Worm (Caenorhabditis elegans) whole organism, L2 larva: ENCODE measurements around the gene M02B7.7.

Experiments used
- C34F6.9 ChIP-seq: fragments of 150-350 bp; optimal IDR thresholded peaks from 2 replicates; lab custom pipeline; 2014; ENCODE audit warnings: missing biosample characterization, missing genetic modification characterization
- F13H6.1 ChIP-seq: sonication (generic microtip); optimal IDR thresholded peaks from 2 replicates; lab custom pipeline; 2016; ENCODE audit warnings: missing genetic modification characterization, missing compliant biosample characterization
- ZK546.5 ChIP-seq: sonication (generic microtip); optimal IDR thresholded peaks from 2 replicates; lab custom pipeline; 2017; ENCODE audit warnings: missing biosample characterization, missing genetic modification characterization
- alr-1 ChIP-seq: fragments of 150-350 bp; optimal IDR thresholded peaks from 2 replicates; lab custom pipeline; 2014; ENCODE audit warnings: missing biosample characterization, missing genetic modification characterization
- ama-1 ChIP-seq: fragments of 150-350 bp; optimal IDR thresholded peaks from 2 replicates; lab custom pipeline; 2018; ENCODE audit warnings: inconsistent platforms
- blmp-1 ChIP-seq: sonication (generic microtip); optimal IDR thresholded peaks from 2 replicates; lab custom pipeline; 2017; ENCODE audit warnings: missing genetic modification characterization, mild to moderate bottlenecking, missing compliant biosample characterization, antibody characterized with exemption, moderate library complexity; ENCODE audit not compliant: insufficient read depth
- ceh-82 ChIP-seq: fragments of 150-350 bp; optimal IDR thresholded peaks from 2 replicates; lab custom pipeline; 2014; ENCODE audit warnings: missing biosample characterization, missing genetic modification characterization
- crh-2 ChIP-seq: sonication (generic microtip); optimal IDR thresholded peaks from 2 replicates; lab custom pipeline; 2017; ENCODE audit warnings: missing biosample characterization, missing genetic modification characterization
- dmd-4 ChIP-seq: sonication (generic microtip); optimal IDR thresholded peaks from 2 replicates; lab custom pipeline; 2017; ENCODE audit warnings: missing biosample characterization, missing genetic modification characterization
- egl-27 ChIP-seq: sonication (generic microtip); optimal IDR thresholded peaks from 3 replicates; lab custom pipeline; 2017; ENCODE audit warnings: missing biosample characterization, missing genetic modification reagents, missing genetic modification characterization
- elt-3 ChIP-seq: sonication (generic microtip); optimal IDR thresholded peaks from 2 replicates; lab custom pipeline; 2017; ENCODE audit warnings: missing biosample characterization, missing genetic modification characterization
- fos-1 ChIP-seq: fragments of 150-350 bp; optimal IDR thresholded peaks from 2 replicates; lab custom pipeline; 2014; ENCODE audit warnings: missing biosample characterization, missing genetic modification characterization
- gmeb-1 ChIP-seq: fragments of 150-350 bp; optimal IDR thresholded peaks from 2 replicates; lab custom pipeline; 2014; ENCODE audit warnings: missing biosample characterization, missing genetic modification characterization
- lin-11 ChIP-seq: fragments of 150-350 bp; sonication (generic microtip); optimal IDR thresholded peaks from 2 replicates; lab custom pipeline; 2014; ENCODE audit warnings: missing biosample characterization, missing genetic modification characterization, inconsistent platforms, mixed read lengths
- lsy-2 ChIP-seq, 2 experiments: fragments of 150-350 bp in 1 of 2; sonication (generic microtip) in 1 of 2; optimal IDR thresholded peaks; 2 replicates each; lab custom pipeline; 2014 to 2017; ENCODE audit warnings: missing biosample characterization in 2 of 2, missing genetic modification characterization in 2 of 2
- mbf-1 ChIP-seq: sonication (generic microtip); optimal IDR thresholded peaks from 2 replicates; lab custom pipeline; 2017; ENCODE audit warnings: missing biosample characterization, missing genetic modification characterization
- nhr-10 ChIP-seq: sonication (generic microtip); optimal IDR thresholded peaks from 2 replicates; lab custom pipeline; 2017; ENCODE audit warnings: missing biosample characterization, missing genetic modification characterization
- nhr-11 ChIP-seq: fragments of 150-350 bp; optimal IDR thresholded peaks from 2 replicates; lab custom pipeline; 2014; ENCODE audit warnings: missing biosample characterization, missing genetic modification characterization
- nhr-12 ChIP-seq: fragments of 150-350 bp; optimal IDR thresholded peaks from 2 replicates; lab custom pipeline; 2014; ENCODE audit warnings: missing biosample characterization, missing genetic modification characterization
- nhr-129 ChIP-seq: fragments of 150-350 bp; optimal IDR thresholded peaks from 2 replicates; lab custom pipeline; 2014; ENCODE audit warnings: missing biosample characterization, missing genetic modification characterization
- nhr-237 ChIP-seq: fragments of 150-350 bp; optimal IDR thresholded peaks from 2 replicates; lab custom pipeline; 2014; ENCODE audit warnings: missing biosample characterization, missing genetic modification characterization
- sem-4 ChIP-seq: fragments of 150-350 bp; optimal IDR thresholded peaks from 2 replicates; lab custom pipeline; 2014; ENCODE audit warnings: missing biosample characterization, missing genetic modification reagents, missing genetic modification characterization
- skn-1 ChIP-seq: sonication (generic microtip); optimal IDR thresholded peaks from 2 replicates; lab custom pipeline; 2017; ENCODE audit warnings: missing biosample characterization, missing genetic modification characterization
- sma-9 ChIP-seq, 2 experiments: fragments of 150-350 bp in 1 of 2; sonication (generic microtip) in 1 of 2; optimal IDR thresholded peaks; 2 replicates each; lab custom pipeline; 2014 to 2016; ENCODE audit warnings: missing genetic modification characterization in 2 of 2, mild to moderate bottlenecking in 1 of 2, missing biosample characterization in 1 of 2, missing compliant biosample characterization in 1 of 2, missing genetic modification reagents in 1 of 2, moderate library complexity in 1 of 2
- snpc-4 ChIP-seq: fragments of 150-350 bp; optimal IDR thresholded peaks from 2 replicates; lab custom pipeline; 2014; ENCODE audit warnings: missing biosample characterization, missing genetic modification characterization
- unc-39 ChIP-seq: fragments of 150-350 bp; optimal IDR thresholded peaks from 2 replicates; lab custom pipeline; 2014; ENCODE audit warnings: missing biosample characterization, missing genetic modification characterization
- unc-55 ChIP-seq: fragments of 150-350 bp; sonication (generic microtip); optimal IDR thresholded peaks from 3 replicates; lab custom pipeline; 2014; ENCODE audit warnings: missing biosample characterization, missing genetic modification reagents, missing genetic modification characterization
- unc-62 ChIP-seq: fragments of 150-350 bp; optimal IDR thresholded peaks from 2 replicates; lab custom pipeline; 2014; ENCODE audit warnings: missing biosample characterization, missing genetic modification reagents, missing genetic modification characterization
- ztf-1 ChIP-seq: fragments of 200-800 bp; sonication (Bioruptor generic); conservative IDR thresholded peaks from 2 replicates; pipeline ENCODE4 v1.3.6; 2022; ENCODE audit warnings: missing genetic modification characterization, missing compliant biosample characterization
- ztf-11 ChIP-seq: sonication (generic microtip); optimal IDR thresholded peaks from 2 replicates; lab custom pipeline; 2017; ENCODE audit warnings: missing biosample characterization, missing genetic modification characterization

M02B7.7 gene

DNA sequence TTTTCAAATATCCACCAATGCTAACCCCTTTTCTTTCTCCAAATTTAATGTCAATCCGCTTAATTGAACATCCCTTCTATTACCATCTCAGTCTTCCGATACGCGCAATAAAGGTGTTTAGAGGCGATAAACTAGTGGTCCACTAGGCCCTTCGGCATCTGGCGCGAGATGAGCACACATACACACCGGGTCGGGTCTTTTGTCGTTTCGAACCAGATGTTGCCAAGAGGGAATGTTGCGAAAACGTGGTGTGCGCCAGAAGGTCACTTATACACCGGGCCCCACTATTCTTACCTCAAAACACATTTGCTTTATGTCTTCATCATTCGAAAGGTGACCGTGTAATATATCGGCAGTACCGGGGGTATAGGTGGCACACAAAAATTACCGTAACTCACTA is 37.0 kb upstream of the M02B7.7 start:
- TF ChIP-seq unc-39 (tag; lab: Kevin White, UChicago) (no peak), snpc-4 (tag; lab: Kevin White, UChicago) (no peak), C34F6.9 (tag; lab: Kevin White, UChicago) (no peak), ama-1 (lab: Kevin White, UChicago) (no peak), nhr-11 (tag; lab: Kevin White, UChicago) (no peak), elt-3 (tag; lab: Kevin White, UChicago) (no peak), sem-4 (tag; lab: Kevin White, UChicago) (no peak), fos-1 (no peak), mbf-1 (tag; lab: Kevin White, UChicago) (no peak), nhr-10 (tag; lab: Kevin White, UChicago) (no peak), skn-1 (tag; lab: Kevin White, UChicago) (no peak), ceh-82 (tag; lab: Kevin White, UChicago) (no peak), egl-27 (tag; lab: Kevin White, UChicago) (no peak), unc-55 (GFP tag; lab: Kevin White, UChicago) (no peak)
- TF ChIP-seq, all 48 proteins: peak for 0

- TF ChIP-seq F13H6.1, result no peak
Observed at ce11 chrIV:3843019-3843527, 36.1 kb upstream of the M02B7.7 start.

ce11 chrIV:3841607-3842006 is 34.6 kb upstream of the M02B7.7 start:
- TF ChIP-seq egl-27 (tag; lab: Kevin White, UChicago), result no peak

DNA sequence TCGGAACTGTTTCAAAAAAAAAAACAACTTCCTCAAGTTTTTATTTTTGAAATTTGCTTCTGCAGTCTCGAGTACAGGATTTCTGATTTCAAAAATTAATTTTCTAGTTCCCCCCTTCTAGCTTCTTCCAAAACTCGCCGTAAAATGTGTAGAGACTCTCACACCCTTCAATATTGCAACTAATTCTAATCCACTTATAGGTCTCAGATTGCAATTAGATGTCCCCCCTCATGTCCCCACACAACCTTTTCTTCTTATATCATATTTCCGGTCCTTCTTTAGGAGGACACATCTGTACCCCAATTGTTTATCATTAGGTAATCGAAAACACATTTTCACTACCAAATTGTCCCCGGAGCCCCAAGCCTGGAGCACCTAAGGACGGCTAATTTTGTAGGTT is 33.5 kb upstream of the M02B7.7 start:
- TF ChIP-seq sem-4 (tag; lab: Kevin White, UChicago) (no peak), nhr-10 (tag; lab: Kevin White, UChicago) (no peak), nhr-12 (tag; lab: Kevin White, UChicago) (no peak), ZK546.5 (tag; lab: Kevin White, UChicago) (no peak), alr-1 (no peak), gmeb-1 (no peak), crh-2 (tag; lab: Kevin White, UChicago) (no peak)

DNA sequence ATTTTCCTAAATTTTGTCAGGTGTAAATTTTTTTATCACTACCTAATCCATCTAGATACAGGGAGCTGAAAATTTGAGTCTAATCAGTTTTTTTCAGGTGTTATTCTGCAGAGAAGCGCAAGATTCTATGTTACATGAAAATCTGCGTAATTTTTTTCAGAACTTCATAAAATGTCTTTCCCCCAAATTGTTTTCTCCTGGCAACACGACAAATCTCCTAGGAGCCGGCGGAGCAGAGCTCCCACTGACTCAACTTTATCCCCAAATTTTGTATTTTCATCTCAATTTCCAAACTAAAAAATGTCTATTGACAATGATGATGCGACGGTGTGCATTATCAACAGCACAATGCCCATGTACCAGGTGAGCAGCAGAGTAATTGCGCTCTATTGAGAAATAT is 32.4 kb upstream of the M02B7.7 start, which contains the start of gene F28F9.2:
F28F9.2 (plus strand) TSS at position 301 of the 400 bp plus-strand sequence.
- no peak for TF ChIP-seq mbf-1 (tag; lab: Kevin White, UChicago)
- no peak for TF ChIP-seq unc-62
- no peak for TF ChIP-seq elt-3 (tag; lab: Kevin White, UChicago)
- no peak for TF ChIP-seq ztf-11 (tag; lab: Kevin White, UChicago)
- TF ChIP-seq lsy-2 (tag; optimal IDR thresholded peaks at IDR 0.05; lab: Kevin White, UChicago), result no peak
- TF ChIP-seq skn-1 (tag; lab: Kevin White, UChicago), result no peak
- no peak for TF ChIP-seq lin-11
- no peak for TF ChIP-seq blmp-1
- TF ChIP-seq ZK546.5 (tag; lab: Kevin White, UChicago), result no peak
- no peak for TF ChIP-seq unc-39 (tag; lab: Kevin White, UChicago)
- TF ChIP-seq nhr-237 (tag; lab: Kevin White, UChicago), result no peak
- TF ChIP-seq sma-9 (GFP tag; optimal IDR thresholded peaks at IDR 0.05; lab: Kevin White, UChicago), result no peak
- no peak for TF ChIP-seq sma-9 (tag; optimal IDR thresholded peaks at IDR 0.05; lab: Kevin White, UChicago)
- TF ChIP-seq alr-1, result no peak

ce11 chrIV:3838687-3839086 is 31.7 kb upstream of the M02B7.7 start:
- no peak for TF ChIP-seq ztf-1 (GFP tag; lab: Robert Waterston, UW)
- no peak for TF ChIP-seq nhr-129 (tag; lab: Kevin White, UChicago)
- TF ChIP-seq mbf-1 (tag; lab: Kevin White, UChicago), result no peak
- no peak for TF ChIP-seq nhr-237 (tag; lab: Kevin White, UChicago)
- no peak for TF ChIP-seq fos-1
- no peak for TF ChIP-seq dmd-4 (tag; lab: Kevin White, UChicago)
- TF ChIP-seq blmp-1, result no peak
- TF ChIP-seq sem-4 (tag; lab: Kevin White, UChicago), result no peak
- TF ChIP-seq lin-11, result no peak
- TF ChIP-seq lsy-2 (tag; optimal IDR thresholded peaks at IDR 0.05; lab: Kevin White, UChicago), result no peak
- TF ChIP-seq F13H6.1, result no peak
